Fruit fly (Drosophila melanogaster): ENCODE results near the gene Hmx.
A peak's percentile ranks its signal among the peaks of the same experiment; 100 is the strongest.

The Hmx gene

dm6 chr3R:17617121-17617975, 58.6 kb downstream of the Hmx start:
- TF ChIP-seq Hr83 (GFP tag; optimal IDR thresholded peaks at IDR 0.05; ENCODE audit: poor library complexity, severe bottlenecking) (peak; percentile 23), dsf (GFP tag; optimal IDR thresholded peaks at IDR 0.05; ENCODE audit: borderline replicate concordance) (no peak), ey (GFP tag; optimal IDR thresholded peaks at IDR 0.05) (no peak), lola (GFP tag; optimal IDR thresholded peaks at IDR 0.05) (no peak), GATAd (GFP tag; optimal IDR thresholded peaks at IDR 0.05) (no peak), h (GFP tag; optimal IDR thresholded peaks at IDR 0.05) (no peak), brk (GFP tag; optimal IDR thresholded peaks at IDR 0.05) (peak; percentile 14), rgr (GFP tag; optimal IDR thresholded peaks at IDR 0.05) (peak; percentile 21), sage (GFP tag; optimal IDR thresholded peaks at IDR 0.05) (no peak), CrebA (GFP tag; optimal IDR thresholded peaks at IDR 0.05; ENCODE audit: borderline replicate concordance) (peak; percentile 24), Abd-B (GFP tag; optimal IDR thresholded peaks at IDR 0.05) (no peak), tai (GFP tag; optimal IDR thresholded peaks at IDR 0.05) (peak; percentile 0), Dfd (GFP tag; optimal IDR thresholded peaks at IDR 0.05) (no peak), Rel (GFP tag; optimal IDR thresholded peaks at IDR 0.05) (no peak), Rel (tag; optimal IDR thresholded peaks at IDR 0.05) (peak; percentile 86), CG9705 (GFP tag; optimal IDR thresholded peaks at IDR 0.05) (no peak), usp (GFP tag; optimal IDR thresholded peaks at IDR 0.05) (no peak), Myc (optimal IDR thresholded peaks at IDR 0.05) (peak; percentile 69), foxo (GFP tag; optimal IDR thresholded peaks at IDR 0.05) (peak in 1 of 2 experiments; percentile 33), N (GFP tag; optimal IDR thresholded peaks at IDR 0.05) (no peak), Hr78 (GFP tag; optimal IDR thresholded peaks at IDR 0.05) (no peak), woc (GFP tag; optimal IDR thresholded peaks at IDR 0.05) (no peak), OdsH (GFP tag; optimal IDR thresholded peaks at IDR 0.05) (no peak), sv (GFP tag; optimal IDR thresholded peaks at IDR 0.05) (no peak)

DNA sequence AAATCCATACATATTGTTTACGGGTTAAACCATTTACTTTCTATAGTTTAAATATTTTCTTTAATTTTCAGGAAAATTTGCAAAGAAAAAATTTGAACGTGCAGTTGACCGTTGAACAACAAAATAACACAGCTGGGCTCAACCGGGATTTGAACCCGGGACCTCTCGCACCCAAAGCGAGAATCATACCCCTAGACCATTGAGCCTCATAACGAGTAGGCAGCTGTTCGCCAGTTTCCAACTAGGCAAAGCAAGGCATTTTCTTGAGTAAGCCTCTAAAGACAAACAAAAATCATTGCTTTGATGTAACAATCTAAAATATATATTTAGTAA, 59.2 kb downstream of the Hmx start:
- TF ChIP-seq Hr78 (GFP tag; optimal IDR thresholded peaks at IDR 0.05): no peak
- no peak for TF ChIP-seq dmrt93B (GFP tag; optimal IDR thresholded peaks at IDR 0.05)
- TF ChIP-seq ey (GFP tag; optimal IDR thresholded peaks at IDR 0.05): no peak
- TF ChIP-seq Rel (GFP tag; optimal IDR thresholded peaks at IDR 0.05): no peak
- peak; percentile 59 for TF ChIP-seq Rel (tag; optimal IDR thresholded peaks at IDR 0.05)
- no peak for TF ChIP-seq brk (GFP tag; optimal IDR thresholded peaks at IDR 0.05)
